Fruit fly (Drosophila melanogaster) whole organism, embryonic: ENCODE results near the gene CG14537.

Experiments
- Ada2b ChIP-seq: fragments of 200-800 bp; sonication (Bioruptor generic); IDR thresholded peaks from 2 replicates; pipeline ENCODE4 v1.3.6; 2022; ENCODE audit warnings: missing biosample characterization, missing genetic modification characterization
- Atf6 ChIP-seq: fragments of 200-800 bp; sonication (Bioruptor generic); IDR thresholded peaks from 2 replicates; pipeline ENCODE4 v1.3.6; 2022; ENCODE audit warnings: missing biosample characterization, missing genetic modification characterization
- BEAF-32 ChIP-seq: fragments of 200-800 bp; sonication (Bioruptor generic); optimal IDR thresholded peaks from 3 replicates; lab custom pipeline; 2017; ENCODE audit warnings: missing biosample characterization, missing genetic modification characterization, mild to moderate bottlenecking, moderate library complexity, missing genetic modification reagents
- CG10147 ChIP-seq: fragments of 200-800 bp; sonication (Bioruptor generic); optimal IDR thresholded peaks from 2 replicates; lab custom pipeline; 2019; ENCODE audit warnings: missing biosample characterization, mild to moderate bottlenecking, missing genetic modification characterization, moderate library complexity
- CG10462 ChIP-seq: fragments of 200-800 bp; sonication (Bioruptor generic); optimal IDR thresholded peaks from 2 replicates; lab custom pipeline; 2016; ENCODE audit warnings: missing biosample characterization, missing genetic modification characterization
- CG10565 ChIP-seq: fragments of 200-800 bp; sonication (Bioruptor generic); optimal IDR thresholded peaks from 3 replicates; lab custom pipeline; 2016; ENCODE audit warnings: missing biosample characterization, mild to moderate bottlenecking, missing genetic modification characterization
- CG11696 ChIP-seq: fragments of 200-800 bp; sonication (Bioruptor generic); IDR thresholded peaks from 2 replicates; pipeline ENCODE4 v1.3.6; 2022; ENCODE audit warnings: missing biosample characterization, missing genetic modification characterization
- CG1233 ChIP-seq: fragments of 200-800 bp; sonication (Bioruptor generic); optimal IDR thresholded peaks from 4 replicates; lab custom pipeline; 2018; ENCODE audit warnings: missing biosample characterization, mild to moderate bottlenecking, missing genetic modification characterization
- CG12744 ChIP-seq: fragments of 200-800 bp; sonication (Bioruptor generic); optimal IDR thresholded peaks from 2 replicates; lab custom pipeline; 2016; ENCODE audit warnings: missing biosample characterization, missing genetic modification characterization
- CG13424 ChIP-seq: fragments of 200-800 bp; sonication (Bioruptor generic); optimal IDR thresholded peaks from 2 replicates; lab custom pipeline; 2019; ENCODE audit warnings: missing biosample characterization, mild to moderate bottlenecking, missing genetic modification characterization, moderate library complexity
- CG15011 ChIP-seq: fragments of 200-800 bp; sonication (Bioruptor generic); optimal IDR thresholded peaks from 3 replicates; lab custom pipeline; 2018; ENCODE audit warnings: missing biosample characterization, mild to moderate bottlenecking, missing genetic modification characterization
- CG15073 ChIP-seq: fragments of 200-800 bp; sonication (Bioruptor generic); optimal IDR thresholded peaks from 2 replicates; lab custom pipeline; 2016; ENCODE audit warnings: missing biosample characterization, missing genetic modification characterization
- CG17568 ChIP-seq: fragments of 200-800 bp; sonication (Bioruptor generic); optimal IDR thresholded peaks from 2 replicates; lab custom pipeline; 2018; ENCODE audit warnings: missing biosample characterization, mild to moderate bottlenecking, missing genetic modification characterization, moderate library complexity
- CG18619 ChIP-seq: fragments of 200-800 bp; sonication (Bioruptor generic); optimal IDR thresholded peaks from 3 replicates; lab custom pipeline; 2017; ENCODE audit warnings: missing biosample characterization, mild to moderate bottlenecking, missing genetic modification characterization
- CG2120 ChIP-seq: fragments of 200-800 bp; sonication (Bioruptor generic); optimal IDR thresholded peaks from 3 replicates; lab custom pipeline; 2016; ENCODE audit warnings: missing biosample characterization, missing genetic modification characterization
- CG2889 ChIP-seq: fragments of 200-800 bp; sonication (Bioruptor generic); IDR thresholded peaks from 3 replicates; pipeline ENCODE4 v1.3.6; 2022; ENCODE audit warnings: missing biosample characterization, missing genetic modification characterization
- CG30403 ChIP-seq: fragments of 200-800 bp; sonication (Bioruptor generic); optimal IDR thresholded peaks from 3 replicates; lab custom pipeline; 2016; ENCODE audit warnings: missing biosample characterization, missing genetic modification characterization
- CG30431 ChIP-seq: fragments of 200-800 bp; sonication (Bioruptor generic); optimal IDR thresholded peaks from 2 replicates; lab custom pipeline; 2017; ENCODE audit warnings: missing biosample characterization, missing genetic modification characterization
- CG32767 ChIP-seq: fragments of 200-800 bp; sonication (Bioruptor generic); IDR thresholded peaks from 2 replicates; pipeline ENCODE4 v1.3.6; 2022; ENCODE audit warnings: missing biosample characterization, missing genetic modification characterization
- CG42726 ChIP-seq: fragments of 200-800 bp; sonication (Bioruptor generic); IDR thresholded peaks from 2 replicates; pipeline ENCODE4 v1.3.6; 2022; ENCODE audit warnings: missing biosample characterization, missing genetic modification characterization; ENCODE audit not compliant: partially characterized antibody
- CG4404 ChIP-seq: fragments of 200-800 bp; sonication (Bioruptor generic); IDR thresholded peaks from 2 replicates; pipeline ENCODE4 v1.3.6; 2022; ENCODE audit warnings: missing biosample characterization, missing genetic modification characterization
- CG4424 ChIP-seq: fragments of 200-800 bp; sonication (Bioruptor generic); optimal IDR thresholded peaks from 3 replicates; lab custom pipeline; 2016; ENCODE audit warnings: missing biosample characterization, missing genetic modification characterization
- CG7987 ChIP-seq: fragments of 200-800 bp; sonication (Bioruptor generic); optimal IDR thresholded peaks from 2 replicates; lab custom pipeline; 2018; ENCODE audit warnings: missing biosample characterization, mild to moderate bottlenecking, missing genetic modification characterization, moderate library complexity
- CG8281 ChIP-seq: fragments of 200-800 bp; sonication (Bioruptor generic); optimal IDR thresholded peaks from 2 replicates; lab custom pipeline; 2018; ENCODE audit warnings: missing biosample characterization, mild to moderate bottlenecking, missing genetic modification characterization, moderate library complexity
- HHEX ChIP-seq: fragments of 200-800 bp; sonication (Bioruptor generic); optimal IDR thresholded peaks from 3 replicates; lab custom pipeline; 2017; ENCODE audit warnings: missing biosample characterization, mild to moderate bottlenecking, missing genetic modification characterization, missing genetic modification reagents
- HLH4C ChIP-seq: fragments of 200-800 bp; sonication (Bioruptor generic); IDR thresholded peaks from 3 replicates; pipeline ENCODE4 v1.3.6; 2022; ENCODE audit warnings: missing biosample characterization, missing genetic modification characterization; ENCODE audit not compliant: partially characterized antibody
- HmgD ChIP-seq: fragments of 200-800 bp; sonication (Bioruptor generic); optimal IDR thresholded peaks from 3 replicates; lab custom pipeline; 2016; ENCODE audit warnings: missing biosample characterization, missing genetic modification characterization
- HmgZ ChIP-seq: fragments of 200-800 bp; sonication (Bioruptor generic); optimal IDR thresholded peaks from 2 replicates; lab custom pipeline; 2018; ENCODE audit warnings: missing biosample characterization, mild to moderate bottlenecking, missing genetic modification characterization
- Nf-YB ChIP-seq: fragments of 200-800 bp; sonication (Bioruptor generic); optimal IDR thresholded peaks from 3 replicates; lab custom pipeline; 2019; ENCODE audit warnings: missing biosample characterization, mild to moderate bottlenecking, missing genetic modification characterization, moderate library complexity
- Opbp ChIP-seq: fragments of 200-800 bp; sonication (Bioruptor generic); IDR thresholded peaks from 3 replicates; pipeline ENCODE4 v1.3.6; 2022; ENCODE audit warnings: missing biosample characterization, missing genetic modification characterization; ENCODE audit not compliant: partially characterized antibody
- PHDP ChIP-seq: fragments of 200-800 bp; sonication (Bioruptor generic); optimal IDR thresholded peaks from 3 replicates; lab custom pipeline; 2018; ENCODE audit warnings: missing biosample characterization, mild to moderate bottlenecking, missing genetic modification characterization, moderate library complexity
- Rfx ChIP-seq: fragments of 200-800 bp; sonication (Bioruptor generic); IDR thresholded peaks from 2 replicates; pipeline ENCODE4 v1.3.6; 2022; ENCODE audit warnings: missing biosample characterization, missing genetic modification characterization
- amos ChIP-seq: fragments of 200-800 bp; sonication (Bioruptor generic); IDR thresholded peaks from 2 replicates; pipeline ENCODE4 v1.3.6; 2022; ENCODE audit warnings: missing biosample characterization, missing genetic modification characterization; ENCODE audit not compliant: partially characterized antibody
- cas ChIP-seq: fragments of 200-800 bp; sonication (Bioruptor generic); IDR thresholded peaks from 2 replicates; pipeline ENCODE4 v1.3.6; 2022; ENCODE audit warnings: missing biosample characterization, missing genetic modification characterization
- cato ChIP-seq: fragments of 200-800 bp; sonication (Bioruptor generic); optimal IDR thresholded peaks from 2 replicates; lab custom pipeline; 2016; ENCODE audit warnings: missing biosample characterization, missing genetic modification characterization, borderline replicate concordance
- corto ChIP-seq: fragments of 200-800 bp; sonication (Bioruptor generic); optimal IDR thresholded peaks from 2 replicates; lab custom pipeline; 2016; ENCODE audit warnings: missing biosample characterization, mild to moderate bottlenecking, missing genetic modification characterization, moderate library complexity
- eve ChIP-seq, 2 experiments: fragments of >200 bp; optimal IDR thresholded peaks; 2 replicates each; lab custom pipeline; 2017; ENCODE audit warnings: missing biosample characterization in 2 of 2, missing genetic modification characterization in 2 of 2
- ftz-f1 ChIP-seq: fragments of 200-800 bp; sonication (Bioruptor generic); optimal IDR thresholded peaks from 2 replicates; lab custom pipeline; 2016; ENCODE audit warnings: missing biosample characterization, missing genetic modification characterization
- ham ChIP-seq: fragments of 200-800 bp; sonication (Bioruptor generic); IDR thresholded peaks from 2 replicates; pipeline ENCODE4 v1.3.6; 2022; ENCODE audit warnings: missing biosample characterization, missing genetic modification characterization
- hth ChIP-seq: fragments of >200 bp; optimal IDR thresholded peaks from 2 replicates; lab custom pipeline; 2017; ENCODE audit warnings: inconsistent platforms
- insv ChIP-seq, 2 experiments: fragments of 200-800 bp; sonication (Bioruptor generic); optimal IDR thresholded peaks; 3 replicates each; lab custom pipeline; 2016 to 2018; ENCODE audit warnings: missing biosample characterization in 2 of 2, missing genetic modification characterization in 2 of 2
- maf-S ChIP-seq: fragments of 200-800 bp; sonication (Bioruptor generic); optimal IDR thresholded peaks from 2 replicates; lab custom pipeline; 2016; ENCODE audit warnings: missing biosample characterization, missing genetic modification characterization
- pzg ChIP-seq: fragments of 200-800 bp; sonication (Bioruptor generic); optimal IDR thresholded peaks from 3 replicates; lab custom pipeline; 2018; ENCODE audit warnings: missing biosample characterization, mild to moderate bottlenecking, missing genetic modification characterization, moderate library complexity
- rib ChIP-seq: fragments of 200-800 bp; sonication (Bioruptor generic); IDR thresholded peaks from 2 replicates; pipeline ENCODE4 v1.3.6; 2022; ENCODE audit warnings: missing biosample characterization, missing genetic modification characterization
- schlank ChIP-seq: fragments of 200-800 bp; sonication (Bioruptor generic); optimal IDR thresholded peaks from 2 replicates; lab custom pipeline; 2018; ENCODE audit warnings: missing biosample characterization, mild to moderate bottlenecking, missing genetic modification characterization
- shn ChIP-seq: fragments of 200-800 bp; sonication (Bioruptor generic); optimal IDR thresholded peaks from 3 replicates; lab custom pipeline; 2016; ENCODE audit warnings: missing biosample characterization, missing genetic modification characterization
- sim ChIP-seq: fragments of 200-800 bp; sonication (Bioruptor generic); IDR thresholded peaks from 2 replicates; pipeline ENCODE4 v1.3.6; 2022; ENCODE audit warnings: missing biosample characterization, missing genetic modification characterization
- sna ChIP-seq: fragments of 200-800 bp; sonication (Bioruptor generic); IDR thresholded peaks from 2 replicates; pipeline ENCODE4 v1.3.6; 2022; ENCODE audit warnings: missing biosample characterization, missing genetic modification characterization; ENCODE audit not compliant: partially characterized antibody
- sqz ChIP-seq: fragments of 200-800 bp; sonication (Bioruptor generic); optimal IDR thresholded peaks from 3 replicates; lab custom pipeline; 2018; ENCODE audit warnings: missing biosample characterization, mild to moderate bottlenecking, missing genetic modification characterization
- toy ChIP-seq: fragments of 200-800 bp; sonication (Bioruptor generic); IDR thresholded peaks from 2 replicates; pipeline ENCODE4 v1.3.6; 2022; ENCODE audit warnings: missing biosample characterization, missing genetic modification characterization
- unc-4 ChIP-seq: fragments of 200-800 bp; sonication (Bioruptor generic); IDR thresholded peaks from 2 replicates; pipeline ENCODE4 v1.3.6; 2022; ENCODE audit warnings: missing biosample characterization, missing genetic modification characterization; ENCODE audit not compliant: partially characterized antibody
- yki ChIP-seq: fragments of >200 bp; optimal IDR thresholded peaks from 3 replicates; lab custom pipeline; 2018

The CG14537 gene

dm6 chr2L:7885952-7886351 lies 45.7 kb downstream of the CG14537 start (continued):
- TF ChIP-seq CG18619 (no peak), Opbp (GFP tag; lab: Robert Waterston, UW) (peak; percentile 72; the same call in 2 of the 3 replicates), amos (GFP tag; lab: Robert Waterston, UW) (peak; percentile 81), CG32767 (GFP tag; lab: Robert Waterston, UW) (no peak), ftz-f1 (GFP tag; lab: Kevin White, UChicago) (no peak), toy (GFP tag; lab: Robert Waterston, UW) (no peak), hth (no peak), rib (GFP tag; lab: Robert Waterston, UW) (no peak), HmgZ (no peak), yki (no peak), CG15011 (GFP tag; lab: Kevin White, UChicago) (no peak), CG10462 (no peak), CG1233 (GFP tag; lab: Kevin White, UChicago) (no peak), CG8281 (tag; lab: Kevin White, UChicago) (no peak), CG7987 (GFP tag; lab: Kevin White, UChicago) (no peak), CG30431 (GFP tag; lab: Kevin White, UChicago) (no peak), unc-4 (GFP tag; lab: Robert Waterston, UW) (peak; percentile 67), BEAF-32 (GFP tag; lab: Kevin White, UChicago) (peak; percentile 71), CG30403 (GFP tag; lab: Kevin White, UChicago) (no peak), CG15073 (GFP tag; lab: Kevin White, UChicago) (no peak), CG2120 (no peak), CG4424 (GFP tag; lab: Kevin White, UChicago) (no peak), Nf-YB (GFP tag; lab: Kevin White, UChicago) (no peak), ham (GFP tag; lab: Robert Waterston, UW) (no peak), insv (GFP tag; optimal IDR thresholded peaks at IDR 0.05; lab: Kevin White, UChicago) (no peak), sqz (GFP tag; lab: Kevin White, UChicago) (no peak), CG42726 (GFP tag; lab: Robert Waterston, UW) (peak; percentile 73; the same call in 1 of the 2 replicates), CG10147 (GFP tag; lab: Kevin White, UChicago) (no peak), CG2889 (GFP tag; lab: Robert Waterston, UW) (no peak), Atf6 (GFP tag; lab: Robert Waterston, UW) (no peak), eve (GFP tag; optimal IDR thresholded peaks at IDR 0.05; lab: Kevin White, UChicago) (peak in 1 of 2 experiments; percentile 40), cato (GFP tag; lab: Kevin White, UChicago) (no peak), sim (GFP tag; lab: Robert Waterston, UW) (no peak), pzg (GFP tag; lab: Kevin White, UChicago) (peak; percentile 46), HHEX (no peak), sna (peak; percentile 73), Rfx (GFP tag; lab: Robert Waterston, UW) (no peak), CG17568 (GFP tag; lab: Kevin White, UChicago) (no peak), cas (GFP tag; lab: Robert Waterston, UW) (no peak), HmgD (GFP tag; lab: Kevin White, UChicago) (no peak), PHDP (no peak), shn (GFP tag; lab: Kevin White, UChicago) (no peak), schlank (no peak), CG4404 (GFP tag; lab: Robert Waterston, UW) (no peak), Ada2b (GFP tag; lab: Robert Waterston, UW) (no peak), CG11696 (GFP tag; lab: Robert Waterston, UW) (no peak), CG12744 (GFP tag; lab: Kevin White, UChicago) (no peak), HLH4C (GFP tag; lab: Robert Waterston, UW) (peak; percentile 52; the same call in 2 of the 3 replicates), corto (GFP tag; lab: Kevin White, UChicago) (no peak), CG13424 (tag; lab: Kevin White, UChicago) (no peak), CG10565 (no peak), maf-S (GFP tag; lab: Kevin White, UChicago) (no peak)
